Worm (Caenorhabditis elegans): ENCODE results near the gene F19C7.8.

F19C7.8 gene

DNA sequence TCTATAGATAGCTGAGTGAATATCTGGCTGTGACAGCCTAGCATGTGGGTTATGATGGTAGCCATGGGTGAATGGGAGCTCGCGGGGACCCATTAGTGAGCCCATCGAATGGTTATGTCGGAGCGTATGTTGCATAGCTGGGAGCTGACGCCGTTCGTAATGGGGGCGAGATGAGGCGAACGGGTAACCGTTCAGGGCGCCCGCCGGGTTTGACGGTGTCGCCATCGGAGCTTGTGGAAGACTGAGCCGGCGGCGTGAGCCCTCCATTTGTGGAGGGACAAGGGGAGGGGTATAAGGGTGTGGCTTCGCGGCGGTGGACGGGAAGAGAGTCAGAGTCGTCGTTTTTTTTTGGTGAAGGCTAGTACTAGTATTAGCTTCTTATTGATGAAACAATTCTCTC, 14.0 kb downstream of the F19C7.8 start:
- no peak for TF ChIP-seq daf-12 (tag; optimal IDR thresholded peaks at IDR 0.05)
- TF ChIP-seq aly-2 (tag; optimal IDR thresholded peaks at IDR 0.05): no peak
- TF ChIP-seq lin-15B (tag; optimal IDR thresholded peaks at IDR 0.05): no peak
- no peak for TF ChIP-seq fkh-10 (GFP tag; optimal IDR thresholded peaks at IDR 0.05)
- TF ChIP-seq jun-1 (tag; optimal IDR thresholded peaks at IDR 0.05): no peak
- no peak for TF ChIP-seq nhr-67 (tag; optimal IDR thresholded peaks at IDR 0.05)
- TF ChIP-seq eor-1 (tag; optimal IDR thresholded peaks at IDR 0.05): no peak
- TF ChIP-seq nhr-237 (tag; optimal IDR thresholded peaks at IDR 0.05): no peak

- TF ChIP-seq ceh-82 (tag; optimal IDR thresholded peaks at IDR 0.05): no peak
- peak; percentile 17 for TF ChIP-seq nhr-11 (tag; optimal IDR thresholded peaks at IDR 0.05)
Observed at ce11 chrIV:4613516-4613915, 24.4 kb downstream of the F19C7.8 start.

DNA sequence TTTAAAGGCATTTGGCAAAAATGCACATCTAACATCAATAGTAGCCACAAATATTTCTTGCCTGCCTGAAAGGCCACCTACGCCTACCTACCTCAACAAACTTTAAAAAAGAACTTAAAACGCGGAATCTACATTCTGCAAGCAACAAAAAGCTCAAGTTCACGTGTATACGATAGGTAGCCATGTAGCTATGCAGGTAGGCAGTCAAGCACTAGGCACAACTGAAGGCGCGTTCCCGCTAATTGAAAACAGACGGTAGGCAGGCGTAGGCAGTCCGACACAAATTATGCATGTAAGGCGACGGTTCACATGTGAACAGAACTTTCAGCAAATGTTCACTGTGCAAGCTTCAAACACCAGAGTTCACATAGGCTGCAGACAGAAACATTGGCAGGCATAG, 25.3 kb downstream of the F19C7.8 start:
- TF ChIP-seq pqm-1 (tag; optimal IDR thresholded peaks at IDR 0.05) (no peak), ama-1 (optimal IDR thresholded peaks at IDR 0.05) (no peak)

DNA sequence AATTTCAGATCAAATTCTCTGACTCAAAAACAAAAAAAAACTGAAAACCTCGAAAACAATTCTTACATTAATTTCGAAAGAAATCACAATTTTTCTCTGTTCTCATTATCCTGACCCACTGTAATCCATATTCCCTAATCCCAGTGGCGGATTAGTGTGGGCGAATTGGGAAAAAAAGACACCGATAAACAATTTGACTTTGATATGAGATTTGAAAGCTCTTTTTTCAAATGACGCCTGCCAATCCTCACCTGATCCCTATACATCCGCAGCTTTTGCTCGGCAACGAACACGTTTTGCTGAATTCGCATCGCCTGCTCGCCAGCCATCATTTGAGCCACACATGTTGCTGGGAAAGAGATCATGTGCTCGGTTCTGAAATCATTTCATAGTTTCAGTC, 26.2 kb downstream of the F19C7.8 start:
- TF ChIP-seq pqm-1 (tag; optimal IDR thresholded peaks at IDR 0.05): no peak

DNA sequence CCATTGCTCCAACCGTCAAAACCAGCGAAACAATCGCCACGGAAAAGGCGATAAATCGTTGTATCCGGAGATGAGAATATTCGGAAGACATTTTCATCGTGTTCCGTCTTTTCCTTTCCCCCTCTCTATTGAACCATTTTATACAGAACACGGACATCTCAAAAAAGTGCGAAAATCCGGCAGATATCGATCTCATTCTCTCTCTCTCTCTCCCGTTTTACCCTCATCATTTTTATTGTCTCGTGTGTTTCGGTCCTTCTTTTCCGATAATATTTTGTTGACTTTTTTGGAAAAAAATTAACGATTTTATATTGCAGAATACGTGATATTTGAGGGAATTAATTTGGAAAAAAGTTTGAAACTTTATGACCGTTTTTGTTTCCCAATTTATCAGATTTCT, 28.3 kb downstream of the F19C7.8 start, which contains the start of gene col-110:
TSS of gene col-110 (minus strand) at position 101 of the 400 bp plus-strand sequence.
- no peak for TF ChIP-seq egl-5 (tag; optimal IDR thresholded peaks at IDR 0.05)
- no peak for TF ChIP-seq ama-1 (optimal IDR thresholded peaks at IDR 0.05)
- TF ChIP-seq lin-15B (tag; optimal IDR thresholded peaks at IDR 0.05): no peak
- no peak for TF ChIP-seq ZK546.5 (tag; optimal IDR thresholded peaks at IDR 0.05)
- no peak for TF ChIP-seq tbx-2 (tag; optimal IDR thresholded peaks at IDR 0.05)
- TF ChIP-seq R02D3.7 (tag; optimal IDR thresholded peaks at IDR 0.05): no peak
- no peak for TF ChIP-seq elt-1 (tag; optimal IDR thresholded peaks at IDR 0.05)
- no peak for TF ChIP-seq nhr-77 (tag; optimal IDR thresholded peaks at IDR 0.05)
- no peak for TF ChIP-seq fkh-10 (GFP tag; optimal IDR thresholded peaks at IDR 0.05)
- TF ChIP-seq nhr-28 (tag; optimal IDR thresholded peaks at IDR 0.05): no peak
- TF ChIP-seq eor-1 (tag; optimal IDR thresholded peaks at IDR 0.05): no peak
- TF ChIP-seq snpc-4 (tag; optimal IDR thresholded peaks at IDR 0.05): no peak

DNA sequence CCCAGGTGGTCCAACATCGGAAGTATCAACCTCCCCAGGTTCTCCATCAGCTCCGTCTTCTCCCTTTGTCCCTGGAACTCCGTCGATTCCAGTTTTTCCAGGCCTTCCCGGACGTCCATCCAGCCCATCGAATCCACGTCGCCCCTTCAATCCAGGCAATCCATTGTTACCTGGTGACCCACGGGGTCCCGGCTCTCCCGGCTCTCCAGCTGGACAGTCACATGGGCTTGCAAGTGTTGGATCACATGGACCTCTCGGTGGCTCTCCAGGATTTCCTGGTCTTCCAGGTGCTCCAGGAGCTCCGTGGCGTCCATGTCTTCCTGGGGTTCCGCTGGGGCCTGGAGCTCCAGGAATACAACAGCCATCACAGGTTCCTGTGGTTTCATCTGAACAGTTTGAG, 29.2 kb downstream of the F19C7.8 start:
- TF ChIP-seq lin-39 (tag; optimal IDR thresholded peaks at IDR 0.05) (no peak), nhr-76 (tag; optimal IDR thresholded peaks at IDR 0.05) (no peak), unc-39 (tag; optimal IDR thresholded peaks at IDR 0.05) (no peak), egl-5 (tag; optimal IDR thresholded peaks at IDR 0.05) (no peak), lsy-12 (tag; optimal IDR thresholded peaks at IDR 0.05) (no peak), unc-62 (GFP tag; optimal IDR thresholded peaks at IDR 0.05) (no peak), sea-2 (GFP tag; optimal IDR thresholded peaks at IDR 0.05) (no peak), snpc-4 (tag; optimal IDR thresholded peaks at IDR 0.05) (no peak), jun-1 (tag; optimal IDR thresholded peaks at IDR 0.05) (no peak), ztf-4 (tag; optimal IDR thresholded peaks at IDR 0.05) (no peak), pha-4 (tag; optimal IDR thresholded peaks at IDR 0.05) (no peak), nfya-1 (tag; optimal IDR thresholded peaks at IDR 0.05; ENCODE audit: insufficient read depth) (no peak), ztf-11 (tag; optimal IDR thresholded peaks at IDR 0.05) (no peak), daf-12 (tag; optimal IDR thresholded peaks at IDR 0.05) (no peak), mml-1 (tag; optimal IDR thresholded peaks at IDR 0.05) (no peak), lin-15B (tag; optimal IDR thresholded peaks at IDR 0.05) (no peak), zag-1 (tag; optimal IDR thresholded peaks at IDR 0.05) (no peak), skn-1 (tag; optimal IDR thresholded peaks at IDR 0.05) (no peak), ZK546.5 (tag; optimal IDR thresholded peaks at IDR 0.05) (no peak), nhr-11 (tag; optimal IDR thresholded peaks at IDR 0.05) (no peak)

ce11 chrIV:4605608-4606007, 32.3 kb downstream of the F19C7.8 start, which contains the start of gene nspg-10:
nspg-10 (plus strand) TSS chrIV:4605786.
- TF ChIP-seq egl-27 (tag; optimal IDR thresholded peaks at IDR 0.05) (no peak), lin-39 (tag; optimal IDR thresholded peaks at IDR 0.05) (no peak), elt-2 (tag; optimal IDR thresholded peaks at IDR 0.05) (peak; percentile 73), unc-39 (tag; optimal IDR thresholded peaks at IDR 0.05) (no peak), pqm-1 (tag; optimal IDR thresholded peaks at IDR 0.05) (peak; percentile 42), lin-15B (tag; optimal IDR thresholded peaks at IDR 0.05) (no peak), eor-1 (tag; optimal IDR thresholded peaks at IDR 0.05) (no peak), nhr-11 (tag; optimal IDR thresholded peaks at IDR 0.05) (no peak), ceh-9 (tag; optimal IDR thresholded peaks at IDR 0.05) (no peak)

Data from whole organism, L3 larva.